Fruit fly (Drosophila melanogaster): ENCODE data around the gene Cpr64Aa.
A peak's percentile ranks its signal among the peaks of the same experiment; 100 is the strongest.

Cpr64Aa gene

DNA sequence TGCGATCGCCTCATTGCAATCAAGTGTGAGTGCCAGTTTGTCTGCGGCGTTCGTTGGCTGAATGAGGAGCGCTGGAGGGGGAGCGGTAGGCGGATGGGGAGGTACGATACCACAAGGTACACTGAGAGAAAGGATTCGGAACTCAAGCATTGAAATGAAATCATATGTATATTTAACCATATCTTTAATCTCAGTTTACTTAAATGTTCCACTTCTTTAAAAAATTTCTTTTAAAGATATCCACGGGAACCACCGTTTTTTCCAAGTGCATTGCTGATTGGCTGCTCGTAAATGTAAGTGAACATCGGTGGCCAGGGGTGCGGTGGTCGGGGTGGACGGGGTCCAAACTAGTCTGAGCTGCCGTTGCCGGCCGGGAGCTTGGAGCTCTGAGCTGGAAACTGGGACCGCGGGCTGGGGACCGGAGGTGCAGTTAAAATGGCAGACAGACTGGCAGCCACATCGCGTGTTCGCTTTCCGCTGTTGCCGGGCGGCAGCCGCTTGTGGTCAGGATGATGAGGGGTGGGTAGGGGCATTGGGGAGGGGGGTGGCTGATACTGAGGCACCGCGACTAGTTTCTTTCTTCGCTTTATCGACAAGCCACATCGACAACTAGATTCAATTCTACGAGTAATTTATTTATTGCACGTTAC, 19.3 kb upstream of the Cpr64Aa start (continued):
- TF ChIP-seq CG9139 (GFP tag; optimal IDR thresholded peaks at IDR 0.05) (peak; percentile 98), achi (GFP tag; optimal IDR thresholded peaks at IDR 0.05) (peak; percentile 98), Eip78C (GFP tag) (peak; percentile 100), fd59A (GFP tag; optimal IDR thresholded peaks at IDR 0.05) (peak; percentile 99), CG4318 (GFP tag; optimal IDR thresholded peaks at IDR 0.05) (peak; percentile 99), OdsH (GFP tag; optimal IDR thresholded peaks at IDR 0.05) (peak; percentile 98), ss (GFP tag; optimal IDR thresholded peaks at IDR 0.05) (peak; percentile 98 to 99), Hr38 (GFP tag; optimal IDR thresholded peaks at IDR 0.05) (peak; percentile 87), Ets21C (GFP tag; optimal IDR thresholded peaks at IDR 0.05) (peak; percentile 91), fd85E (GFP tag; optimal IDR thresholded peaks at IDR 0.05) (peak; percentile 80), CG32006 (GFP tag; optimal IDR thresholded peaks at IDR 0.05) (peak; percentile 99), Gug (GFP tag; IDR thresholded peaks at IDR 0.05) (peak; percentile 99), CG8319 (GFP tag; optimal IDR thresholded peaks at IDR 0.05) (peak; percentile 96), CG11294 (GFP tag; IDR thresholded peaks at IDR 0.05) (peak; percentile 98), CG3032 (tag; optimal IDR thresholded peaks at IDR 0.05) (peak; percentile 99), CG16779 (tag; optimal IDR thresholded peaks at IDR 0.05) (peak; percentile 98), Eip75B (GFP tag; optimal IDR thresholded peaks at IDR 0.05) (peak; percentile 99), dsx (GFP tag; optimal IDR thresholded peaks at IDR 0.05; ENCODE audit: poor library complexity, severe bottlenecking) (peak; percentile 98), CG11902 (GFP tag; optimal IDR thresholded peaks at IDR 0.05) (peak; percentile 97), vri (GFP tag; optimal IDR thresholded peaks at IDR 0.05) (peak; percentile 88), esn (GFP tag; optimal IDR thresholded peaks at IDR 0.05) (peak; percentile 98), Sox15 (GFP tag; optimal IDR thresholded peaks at IDR 0.05) (peak; percentile 93), Lpt (GFP tag; optimal IDR thresholded peaks at IDR 0.05) (peak; percentile 97), Ets96B (tag; optimal IDR thresholded peaks at IDR 0.05) (peak; percentile 99), acj6 (GFP tag; optimal IDR thresholded peaks at IDR 0.05) (peak; percentile 98), Eip93F (GFP tag; optimal IDR thresholded peaks at IDR 0.05) (peak; percentile 88), salr (GFP tag; optimal IDR thresholded peaks at IDR 0.05) (peak; percentile 96 to 98), CG10631 (GFP tag; optimal IDR thresholded peaks at IDR 0.05) (peak; percentile 99), Hr39 (GFP tag; optimal IDR thresholded peaks at IDR 0.05) (peak; percentile 97), CG6276 (GFP tag; optimal IDR thresholded peaks at IDR 0.05) (peak; percentile 99)

DNA sequence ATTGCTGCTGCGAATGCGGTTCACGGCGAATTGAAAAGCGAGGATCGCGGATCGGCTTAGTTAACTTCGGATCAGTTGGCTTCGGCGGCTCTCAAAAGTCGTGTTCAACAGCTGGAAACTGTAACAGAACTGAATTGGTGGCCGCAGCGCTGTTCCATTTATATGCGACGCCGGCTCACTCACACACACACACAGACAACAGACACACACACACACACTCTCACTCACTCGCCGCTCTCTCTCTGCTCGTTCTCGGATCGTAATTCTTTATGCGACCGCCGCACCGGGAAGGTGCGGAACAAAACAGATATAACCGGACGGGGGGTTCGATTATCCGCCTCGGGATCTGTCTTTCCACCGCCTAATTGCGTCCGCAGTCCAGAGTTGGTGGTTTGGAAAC, 18.2 kb upstream of the Cpr64Aa start, which contains the start of gene CG46460:
Gene CG46460 (minus strand): TSS at position 139 of the 400 bp plus-strand sequence.
- peak; percentile 83 for TF ChIP-seq svp (GFP tag)
- peak; percentile 11 for TF ChIP-seq CG9139 (GFP tag; optimal IDR thresholded peaks at IDR 0.05)
- no peak for TF ChIP-seq Eip93F (GFP tag; optimal IDR thresholded peaks at IDR 0.05)
- TF ChIP-seq salr (GFP tag; optimal IDR thresholded peaks at IDR 0.05): no peak
- TF ChIP-seq Hr39 (GFP tag; optimal IDR thresholded peaks at IDR 0.05): no peak
- no peak for TF ChIP-seq CG32006 (GFP tag; optimal IDR thresholded peaks at IDR 0.05)
- TF ChIP-seq CG11762 (GFP tag; optimal IDR thresholded peaks at IDR 0.05; ENCODE audit: insufficient read depth): no peak
- peak; percentile 26 for TF ChIP-seq CG10669 (GFP tag; optimal IDR thresholded peaks at IDR 0.05)
- no peak for TF ChIP-seq Hr38 (GFP tag; optimal IDR thresholded peaks at IDR 0.05)
- no peak for TF ChIP-seq CG11902 (GFP tag; optimal IDR thresholded peaks at IDR 0.05)
- no peak for TF ChIP-seq OdsH (GFP tag; optimal IDR thresholded peaks at IDR 0.05)
- TF ChIP-seq pdm3 (GFP tag; optimal IDR thresholded peaks at IDR 0.05): no peak
- TF ChIP-seq dsx (GFP tag; optimal IDR thresholded peaks at IDR 0.05; ENCODE audit: poor library complexity, severe bottlenecking): no peak
- TF ChIP-seq Ets21C (GFP tag; optimal IDR thresholded peaks at IDR 0.05): peak; percentile 26
- 0 out of 3 replicates have a peak, but pooled peaks have one; percentile 16 for TF ChIP-seq CG6163 (GFP tag; IDR thresholded peaks at IDR 0.05)
- no peak for TF ChIP-seq CG15336 (GFP tag; IDR thresholded peaks at IDR 0.05)
- peak in 1 of 2 experiments; percentile 7 for TF ChIP-seq ss (GFP tag; optimal IDR thresholded peaks at IDR 0.05)
- TF ChIP-seq CG3032 (tag; optimal IDR thresholded peaks at IDR 0.05): peak; percentile 4
- no peak for TF ChIP-seq dac (GFP tag; optimal IDR thresholded peaks at IDR 0.05)
- TF ChIP-seq CG6276 (GFP tag; optimal IDR thresholded peaks at IDR 0.05): no peak
- TF ChIP-seq Sox14 (GFP tag; optimal IDR thresholded peaks at IDR 0.05): no peak
- TF ChIP-seq Eip75B (GFP tag; optimal IDR thresholded peaks at IDR 0.05): peak; percentile 31
- TF ChIP-seq CG1621 (tag; optimal IDR thresholded peaks at IDR 0.05): peak; percentile 94
- peak; percentile 25 for TF ChIP-seq Ets96B (tag; optimal IDR thresholded peaks at IDR 0.05)
- TF ChIP-seq CG6854 (GFP tag; optimal IDR thresholded peaks at IDR 0.05): no peak
- TF ChIP-seq fd59A (GFP tag; optimal IDR thresholded peaks at IDR 0.05): no peak
- peak; percentile 36 for TF ChIP-seq Met (GFP tag; optimal IDR thresholded peaks at IDR 0.05)
- TF ChIP-seq fd85E (GFP tag; optimal IDR thresholded peaks at IDR 0.05): no peak
- peak; percentile 17 for TF ChIP-seq Blimp-1 (GFP tag; optimal IDR thresholded peaks at IDR 0.05)
- TF ChIP-seq CG3919 (GFP tag; optimal IDR thresholded peaks at IDR 0.05): no peak
- TF ChIP-seq spab (GFP tag; optimal IDR thresholded peaks at IDR 0.05): no peak
- peak; percentile 25 for TF ChIP-seq cyc (GFP tag; optimal IDR thresholded peaks at IDR 0.05)
- no peak for TF ChIP-seq CG8119 (GFP tag; IDR thresholded peaks at IDR 0.05)
- no peak for TF ChIP-seq CG6792 (GFP tag; optimal IDR thresholded peaks at IDR 0.05)
